Worm (Caenorhabditis elegans): Measurements from ENCODE around the gene srj-6.

DNA sequence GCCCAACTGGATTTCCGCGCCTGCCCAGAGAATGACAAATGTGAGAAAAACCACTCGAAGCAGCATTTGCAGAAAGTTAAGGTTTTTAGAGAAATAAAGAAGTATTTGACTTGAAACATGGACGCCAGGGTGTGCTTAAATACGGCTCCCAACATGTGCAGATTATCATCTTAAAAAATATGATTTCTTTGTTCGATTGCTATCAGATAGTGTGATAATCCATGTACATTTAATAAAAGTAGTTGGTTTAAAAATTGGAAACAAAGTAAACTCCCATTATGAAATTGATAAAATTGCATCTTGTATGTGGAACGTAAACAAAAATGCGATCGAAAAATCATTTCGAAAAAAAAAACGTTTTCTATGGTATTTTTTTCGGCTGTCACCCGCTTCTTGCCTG lies 26.7 kb downstream of the srj-6 start, which contains the start of gene F48G7.8:
- no peak for TF ChIP-seq ztf-6 (GFP tag; IDR thresholded peaks at IDR 0.05)
- no peak for TF ChIP-seq mes-4 (tag; optimal IDR thresholded peaks at IDR 0.05)
- no peak for TF ChIP-seq pha-4 (tag; optimal IDR thresholded peaks at IDR 0.05)
- TF ChIP-seq K11D2.4 (GFP tag; IDR thresholded peaks at IDR 0.05): no peak
- no peak for TF ChIP-seq snpc-4 (GFP tag; optimal IDR thresholded peaks at IDR 0.05)
- no peak for TF ChIP-seq snpc-4 (tag; optimal IDR thresholded peaks at IDR 0.05)
- TF ChIP-seq bed-1 (GFP tag; IDR thresholded peaks at IDR 0.05): no peak
